Fruit fly (Drosophila melanogaster) whole organism, embryonic: ENCODE results near the gene CG13081.

Experiments used
- B-H1 ChIP-seq: fragments of 200-800 bp; sonication (Bioruptor generic); IDR thresholded peaks from 3 replicates; pipeline ENCODE4 v1.3.6; 2022; ENCODE audit warnings: missing biosample characterization, missing genetic modification characterization
- BEAF-32 ChIP-seq: fragments of 200-800 bp; sonication (Bioruptor generic); optimal IDR thresholded peaks from 3 replicates; lab custom pipeline; 2017; ENCODE audit warnings: missing biosample characterization, missing genetic modification characterization, mild to moderate bottlenecking, moderate library complexity, missing genetic modification reagents
- CG11085 ChIP-seq: fragments of 200-800 bp; sonication (Bioruptor generic); IDR thresholded peaks from 2 replicates; pipeline ENCODE4 v1.3.6; 2022; ENCODE audit warnings: missing biosample characterization, missing genetic modification characterization
- CG13296 ChIP-seq: fragments of 200-800 bp; sonication (Bioruptor generic); optimal IDR thresholded peaks from 3 replicates; lab custom pipeline; 2018; ENCODE audit warnings: missing biosample characterization, mild to moderate bottlenecking, missing genetic modification characterization
- CG15073 ChIP-seq: fragments of 200-800 bp; sonication (Bioruptor generic); optimal IDR thresholded peaks from 2 replicates; lab custom pipeline; 2016; ENCODE audit warnings: missing biosample characterization, missing genetic modification characterization
- CG15601 ChIP-seq: fragments of 200-800 bp; sonication (Bioruptor generic); optimal IDR thresholded peaks from 3 replicates; lab custom pipeline; 2019; ENCODE audit warnings: missing biosample characterization, mild to moderate bottlenecking, missing genetic modification characterization, moderate library complexity
- CG1603 ChIP-seq: fragments of 200-800 bp; sonication (Bioruptor generic); optimal IDR thresholded peaks from 2 replicates; lab custom pipeline; 2019; ENCODE audit warnings: missing biosample characterization, mild to moderate bottlenecking, missing genetic modification characterization, moderate library complexity
- CG16813 ChIP-seq: fragments of 200-800 bp; sonication (Bioruptor generic); IDR thresholded peaks from 3 replicates; pipeline ENCODE4 v1.3.6; 2022; ENCODE audit warnings: missing biosample characterization, missing genetic modification characterization; ENCODE audit not compliant: partially characterized antibody
- CG18599 ChIP-seq: fragments of 200-800 bp; sonication (Bioruptor generic); optimal IDR thresholded peaks from 3 replicates; lab custom pipeline; 2017; ENCODE audit warnings: missing biosample characterization, missing genetic modification characterization, mild to moderate bottlenecking, moderate library complexity, missing genetic modification reagents
- CG18764 ChIP-seq: fragments of 200-800 bp; sonication (Bioruptor generic); optimal IDR thresholded peaks from 3 replicates; lab custom pipeline; 2016; ENCODE audit warnings: missing biosample characterization, missing genetic modification characterization
- CG2875 ChIP-seq: fragments of 200-800 bp; sonication (Bioruptor generic); optimal IDR thresholded peaks from 2 replicates; lab custom pipeline; 2017; ENCODE audit warnings: missing biosample characterization, mild to moderate bottlenecking, missing genetic modification characterization, missing genetic modification reagents
- CG3838 ChIP-seq: fragments of 200-800 bp; sonication (Bioruptor generic); optimal IDR thresholded peaks from 3 replicates; lab custom pipeline; 2016; ENCODE audit warnings: missing biosample characterization, missing genetic modification characterization
- CG43689 ChIP-seq: fragments of 200-800 bp; sonication (Bioruptor generic); IDR thresholded peaks from 2 replicates; pipeline ENCODE4 v1.3.6; 2022; ENCODE audit warnings: missing biosample characterization, missing genetic modification characterization
- CG4404 ChIP-seq: fragments of 200-800 bp; sonication (Bioruptor generic); IDR thresholded peaks from 2 replicates; pipeline ENCODE4 v1.3.6; 2022; ENCODE audit warnings: missing biosample characterization, missing genetic modification characterization
- CG4730 ChIP-seq: fragments of 200-800 bp; sonication (Bioruptor generic); IDR thresholded peaks from 2 replicates; pipeline ENCODE4 v1.3.6; 2022; ENCODE audit warnings: missing biosample characterization, missing genetic modification characterization
- CG5245 ChIP-seq: fragments of 200-800 bp; sonication (Bioruptor generic); optimal IDR thresholded peaks from 3 replicates; lab custom pipeline; 2016; ENCODE audit warnings: missing biosample characterization, missing genetic modification characterization
- CG7357 ChIP-seq: fragments of 200-800 bp; sonication (Bioruptor generic); IDR thresholded peaks from 3 replicates; pipeline ENCODE4 v1.3.6; 2022; ENCODE audit warnings: missing biosample characterization, missing genetic modification characterization
- CG7928 ChIP-seq: fragments of 200-800 bp; sonication (Bioruptor generic); optimal IDR thresholded peaks from 2 replicates; lab custom pipeline; 2017; ENCODE audit warnings: missing biosample characterization, mild to moderate bottlenecking, missing genetic modification characterization
- CG7963 ChIP-seq: fragments of 200-800 bp; sonication (Bioruptor generic); IDR thresholded peaks from 3 replicates; pipeline ENCODE4 v1.3.6; 2022; ENCODE audit warnings: missing biosample characterization, missing genetic modification characterization; ENCODE audit not compliant: partially characterized antibody
- CG8388 ChIP-seq: fragments of 200-800 bp; sonication (Bioruptor generic); optimal IDR thresholded peaks from 2 replicates; lab custom pipeline; 2019; ENCODE audit warnings: missing biosample characterization, mild to moderate bottlenecking, missing genetic modification characterization, moderate library complexity
- CG9817 ChIP-seq: fragments of 200-800 bp; sonication (Bioruptor generic); optimal IDR thresholded peaks from 2 replicates; lab custom pipeline; 2018; ENCODE audit warnings: missing biosample characterization, mild to moderate bottlenecking, missing genetic modification characterization, moderate library complexity
- CTCF ChIP-seq: fragments of 200-800 bp; sonication (Bioruptor generic); optimal IDR thresholded peaks from 2 replicates; lab custom pipeline; 2017; ENCODE audit warnings: missing biosample characterization, mild to moderate bottlenecking, missing genetic modification characterization, moderate library complexity
- Doc2 ChIP-seq: fragments of 200-800 bp; sonication (Bioruptor generic); IDR thresholded peaks from 2 replicates; pipeline ENCODE4 v1.3.6; 2022; ENCODE audit warnings: missing biosample characterization, missing genetic modification characterization
- Elba2 ChIP-seq: fragments of 200-800 bp; sonication (Bioruptor generic); optimal IDR thresholded peaks from 3 replicates; lab custom pipeline; 2016; ENCODE audit warnings: missing biosample characterization, missing genetic modification characterization
- Oaz ChIP-seq: fragments of 200-800 bp; sonication (Bioruptor generic); IDR thresholded peaks from 2 replicates; pipeline ENCODE4 v1.3.6; 2022; ENCODE audit warnings: missing biosample characterization, missing genetic modification characterization
- Oli ChIP-seq: fragments of 200-800 bp; sonication (Bioruptor generic); optimal IDR thresholded peaks from 2 replicates; lab custom pipeline; 2018; ENCODE audit warnings: missing biosample characterization, mild to moderate bottlenecking, missing genetic modification characterization, moderate library complexity
- Sox102F ChIP-seq: fragments of 200-800 bp; sonication (Bioruptor generic); optimal IDR thresholded peaks from 2 replicates; lab custom pipeline; 2018; ENCODE audit warnings: missing biosample characterization, mild to moderate bottlenecking, missing genetic modification characterization, moderate library complexity
- ato ChIP-seq: fragments of 200-800 bp; sonication (Bioruptor generic); IDR thresholded peaks from 2 replicates; pipeline ENCODE4 v1.3.6; 2022; ENCODE audit warnings: missing biosample characterization, missing genetic modification characterization; ENCODE audit not compliant: partially characterized antibody
- bsh ChIP-seq, 2 experiments: fragments of 200-800 bp; sonication (Bioruptor generic); optimal IDR thresholded peaks; 2 replicates each; lab custom pipeline; 2017 to 2018; ENCODE audit warnings: mild to moderate bottlenecking in 2 of 2, missing biosample characterization in 2 of 2, missing genetic modification characterization in 2 of 2, moderate library complexity in 1 of 2
- chm ChIP-seq: fragments of 200-800 bp; sonication (Bioruptor generic); IDR thresholded peaks from 2 replicates; pipeline ENCODE4 v1.3.6; 2022; ENCODE audit warnings: missing biosample characterization, missing genetic modification characterization
- dati ChIP-seq: fragments of 200-800 bp; sonication (Bioruptor generic); IDR thresholded peaks from 2 replicates; pipeline ENCODE4 v1.3.6; 2022; ENCODE audit warnings: missing biosample characterization, missing genetic modification characterization
- ems ChIP-seq: fragments of 200-800 bp; sonication (Bioruptor generic); optimal IDR thresholded peaks from 3 replicates; lab custom pipeline; 2016; ENCODE audit warnings: missing biosample characterization, missing genetic modification characterization
- eve ChIP-seq, 2 experiments: fragments of >200 bp; optimal IDR thresholded peaks; 2 replicates each; lab custom pipeline; 2017; ENCODE audit warnings: missing biosample characterization in 2 of 2, missing genetic modification characterization in 2 of 2
- fru ChIP-seq: fragments of >200 bp; optimal IDR thresholded peaks from 2 replicates; lab custom pipeline; 2017
- gfzf ChIP-seq: fragments of 200-800 bp; sonication (Bioruptor generic); optimal IDR thresholded peaks from 2 replicates; lab custom pipeline; 2016; ENCODE audit warnings: missing biosample characterization, mild to moderate bottlenecking, missing genetic modification characterization, moderate library complexity
- grn ChIP-seq: fragments of 200-800 bp; sonication (Bioruptor generic); optimal IDR thresholded peaks from 3 replicates; lab custom pipeline; 2017; ENCODE audit warnings: missing biosample characterization, missing genetic modification characterization
- gt ChIP-seq: fragments of 200-800 bp; sonication (Bioruptor generic); IDR thresholded peaks from 2 replicates; pipeline ENCODE4 v1.3.6; 2022; ENCODE audit warnings: missing biosample characterization, missing genetic modification characterization
- luna ChIP-seq: fragments of 200-800 bp; sonication (Bioruptor generic); optimal IDR thresholded peaks from 2 replicates; lab custom pipeline; 2016; ENCODE audit warnings: missing biosample characterization, missing genetic modification characterization
- ranshi ChIP-seq: fragments of 200-800 bp; sonication (Bioruptor generic); IDR thresholded peaks from 2 replicates; pipeline ENCODE4 v1.3.6; 2022; ENCODE audit warnings: missing biosample characterization, missing genetic modification characterization
- rib ChIP-seq: fragments of 200-800 bp; sonication (Bioruptor generic); IDR thresholded peaks from 2 replicates; pipeline ENCODE4 v1.3.6; 2022; ENCODE audit warnings: missing biosample characterization, missing genetic modification characterization
- ro ChIP-seq: fragments of 200-800 bp; sonication (Bioruptor generic); IDR thresholded peaks from 2 replicates; pipeline ENCODE4 v1.3.6; 2022; ENCODE audit warnings: missing biosample characterization, missing genetic modification characterization
- salm ChIP-seq: fragments of 200-800 bp; sonication (Bioruptor generic); optimal IDR thresholded peaks from 2 replicates; lab custom pipeline; 2018; ENCODE audit warnings: missing biosample characterization, mild to moderate bottlenecking, missing genetic modification characterization
- schlank ChIP-seq: fragments of 200-800 bp; sonication (Bioruptor generic); optimal IDR thresholded peaks from 2 replicates; lab custom pipeline; 2018; ENCODE audit warnings: missing biosample characterization, mild to moderate bottlenecking, missing genetic modification characterization
- slbo ChIP-seq: fragments of 200-800 bp; sonication (Bioruptor generic); IDR thresholded peaks from 2 replicates; pipeline ENCODE4 v1.3.6; 2022; ENCODE audit warnings: missing biosample characterization, missing genetic modification characterization
- sna ChIP-seq: fragments of 200-800 bp; sonication (Bioruptor generic); IDR thresholded peaks from 2 replicates; pipeline ENCODE4 v1.3.6; 2022; ENCODE audit warnings: missing biosample characterization, missing genetic modification characterization; ENCODE audit not compliant: partially characterized antibody
- ssp ChIP-seq: fragments of 200-800 bp; sonication (Bioruptor generic); IDR thresholded peaks from 2 replicates; pipeline ENCODE4 v1.3.6; 2022; ENCODE audit warnings: missing biosample characterization, missing genetic modification characterization
- tna ChIP-seq: fragments of 200-800 bp; sonication (Bioruptor generic); IDR thresholded peaks from 2 replicates; pipeline ENCODE4 v1.3.6; 2022; ENCODE audit warnings: missing biosample characterization, missing genetic modification characterization; ENCODE audit not compliant: partially characterized antibody
- twi ChIP-seq: fragments of 200-800 bp; optimal IDR thresholded peaks from 2 replicates; lab custom pipeline; 2019; ENCODE audit warnings: missing biosample characterization, mild to moderate bottlenecking, missing genetic modification characterization, moderate library complexity
- tx ChIP-seq: fragments of 200-800 bp; sonication (Bioruptor generic); optimal IDR thresholded peaks from 2 replicates; lab custom pipeline; 2016; ENCODE audit warnings: missing biosample characterization, missing genetic modification characterization
- unpg ChIP-seq: fragments of 200-800 bp; sonication (Bioruptor generic); optimal IDR thresholded peaks from 3 replicates; lab custom pipeline; 2018; ENCODE audit warnings: missing biosample characterization, mild to moderate bottlenecking, missing genetic modification characterization, moderate library complexity
- wor ChIP-seq: fragments of 200-800 bp; sonication (Bioruptor generic); IDR thresholded peaks from 2 replicates; pipeline ENCODE4 v1.3.6; 2022; ENCODE audit warnings: missing biosample characterization, missing genetic modification characterization
- zen2 ChIP-seq: fragments of 200-800 bp; sonication (Bioruptor generic); IDR thresholded peaks from 3 replicates; pipeline ENCODE4 v1.3.6; 2022; ENCODE audit warnings: missing biosample characterization, missing genetic modification characterization; ENCODE audit not compliant: partially characterized antibody

CG13081 gene

dm6 chr2L:19518636-19519086 lies 21.7 kb upstream of the CG13081 start, which contains the start of gene CG10132 (continued):
- TF ChIP-seq Sox102F (GFP tag; lab: Kevin White, UChicago): no peak
- TF ChIP-seq CG16813 (GFP tag; lab: Robert Waterston, UW): peak; percentile 53; the same call in 2 of the 3 replicates
- no peak for TF ChIP-seq ems (GFP tag; lab: Kevin White, UChicago)
- TF ChIP-seq dati (GFP tag; lab: Robert Waterston, UW): no peak
- TF ChIP-seq ranshi (GFP tag; lab: Robert Waterston, UW): no peak
- TF ChIP-seq schlank: no peak
- TF ChIP-seq CG11085 (GFP tag; lab: Robert Waterston, UW): no peak
- no peak for TF ChIP-seq twi (tag; lab: Kevin White, UChicago)
- no peak for TF ChIP-seq eve (GFP tag; optimal IDR thresholded peaks at IDR 0.05; lab: Kevin White, UChicago)
- TF ChIP-seq CG7963 (GFP tag; lab: Robert Waterston, UW): peak; percentile 57; the same call in 1 of the 3 replicates
- TF ChIP-seq CG43689: no peak
- TF ChIP-seq tx (GFP tag; lab: Kevin White, UChicago): no peak
- TF ChIP-seq CG13296 (GFP tag; lab: Kevin White, UChicago): no peak
- TF ChIP-seq ssp (GFP tag; lab: Robert Waterston, UW): no peak
- no peak for TF ChIP-seq CG8388 (GFP tag; lab: Kevin White, UChicago)
- TF ChIP-seq rib (GFP tag; lab: Robert Waterston, UW): no peak
- no peak for TF ChIP-seq CG15073 (GFP tag; lab: Kevin White, UChicago)
- TF ChIP-seq CG9817 (tag; lab: Kevin White, UChicago): no peak
- TF ChIP-seq Elba2 (GFP tag; lab: Kevin White, UChicago): no peak
- no peak for TF ChIP-seq CG3838
- TF ChIP-seq Oaz (GFP tag; lab: Robert Waterston, UW): no peak
- no peak for TF ChIP-seq grn (GFP tag; lab: Kevin White, UChicago)
- TF ChIP-seq CG4404 (GFP tag; lab: Robert Waterston, UW): no peak
- no peak for TF ChIP-seq CG2875
- TF ChIP-seq CG18599: peak; percentile 0
- no peak for TF ChIP-seq CG1603 (tag; lab: Kevin White, UChicago)
- no peak for TF ChIP-seq wor (GFP tag; lab: Robert Waterston, UW)
- no peak for TF ChIP-seq B-H1 (GFP tag; lab: Robert Waterston, UW)
- TF ChIP-seq slbo (GFP tag; lab: Robert Waterston, UW): no peak
- peak; percentile 58; the same call in 1 of the 2 replicates for TF ChIP-seq tna (GFP tag; lab: Robert Waterston, UW)
- TF ChIP-seq CG5245 (GFP tag; lab: Kevin White, UChicago): no peak
- no peak for TF ChIP-seq chm
- peak; percentile 75 for TF ChIP-seq zen2 (GFP tag; lab: Robert Waterston, UW)
- TF ChIP-seq CTCF: peak; percentile 73
- no peak for TF ChIP-seq fru (lab: Kevin White, UChicago)
- TF ChIP-seq Doc2 (GFP tag; lab: Robert Waterston, UW): no peak
- TF ChIP-seq unpg (GFP tag; lab: Kevin White, UChicago): no peak
- peak; percentile 25 for TF ChIP-seq BEAF-32 (GFP tag; lab: Kevin White, UChicago)
- peak; percentile 16; the same call in 1 of the 2 replicates for TF ChIP-seq sna (GFP tag; lab: Robert Waterston, UW)
- TF ChIP-seq CG15601 (tag; lab: Kevin White, UChicago): no peak
- TF ChIP-seq ro: no peak
- no peak for TF ChIP-seq CG4730 (GFP tag; lab: Robert Waterston, UW)
- TF ChIP-seq bsh (GFP tag; optimal IDR thresholded peaks at IDR 0.05; lab: Kevin White, UChicago): no peak
- no peak for TF ChIP-seq luna (GFP tag; lab: Kevin White, UChicago)
- TF ChIP-seq gt: no peak
- no peak for TF ChIP-seq salm (tag; lab: Kevin White, UChicago)
- no peak for TF ChIP-seq CG18764 (GFP tag; lab: Kevin White, UChicago)
- TF ChIP-seq CG7357 (GFP tag; lab: Robert Waterston, UW): no peak
- no peak for TF ChIP-seq Oli (tag; lab: Kevin White, UChicago)
- no peak for TF ChIP-seq gfzf (GFP tag; lab: Kevin White, UChicago)
- peak; percentile 53 for TF ChIP-seq ato
- no peak for TF ChIP-seq CG7928 (GFP tag; lab: Kevin White, UChicago)
